Worm (Caenorhabditis elegans): Measurements from ENCODE around the gene gkow-1.

DNA sequence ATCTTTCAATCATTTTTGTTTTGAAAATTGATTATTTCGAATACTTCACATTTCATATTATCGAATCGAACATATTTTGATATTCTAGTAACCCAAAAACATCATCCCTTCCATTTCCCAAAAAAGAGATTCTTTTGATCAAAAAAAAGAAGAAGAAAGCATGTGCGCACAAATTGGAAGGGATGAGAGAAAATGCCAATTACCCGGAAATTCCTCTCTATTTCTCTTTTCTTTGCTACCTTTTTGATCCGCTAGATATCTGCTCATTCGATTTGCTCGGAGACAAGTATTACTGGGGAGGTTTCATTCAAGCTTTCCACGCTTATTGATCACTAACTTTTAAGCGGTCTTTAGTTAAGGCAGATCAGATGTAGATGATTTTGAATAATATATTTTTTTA, 38.9 kb downstream of the gkow-1 start:
- TF ChIP-seq ZK546.5 (tag; optimal IDR thresholded peaks at IDR 0.05) (no peak), lin-13 (GFP tag; optimal IDR thresholded peaks at IDR 0.05) (no peak), skn-1 (tag; optimal IDR thresholded peaks at IDR 0.05) (no peak), nhr-77 (tag; optimal IDR thresholded peaks at IDR 0.05) (no peak), snpc-4 (tag; optimal IDR thresholded peaks at IDR 0.05) (no peak)

Measured in whole organism, L2 larva.